Worm (Caenorhabditis elegans) whole organism, L1 larva: ENCODE results near the gene C27H5.2.

ENCODE experiments used
- C16A3.4 ChIP-seq: fragments of 150-350 bp; optimal IDR thresholded peaks from 2 replicates; lab custom pipeline; 2014; ENCODE audit warnings: missing biosample characterization, missing genetic modification characterization
- Y116A8C.19 ChIP-seq: sonication (generic microtip); optimal IDR thresholded peaks from 2 replicates; lab custom pipeline; 2016; ENCODE audit warnings: missing compliant biosample characterization, missing genetic modification characterization, borderline replicate concordance
- aly-2 ChIP-seq: fragments of 150-350 bp; optimal IDR thresholded peaks from 2 replicates; lab custom pipeline; 2014; ENCODE audit warnings: missing biosample characterization, missing genetic modification characterization
- blmp-1 ChIP-seq: fragments of 150-350 bp; optimal IDR thresholded peaks from 2 replicates; lab custom pipeline; 2014; ENCODE audit warnings: missing biosample characterization, missing genetic modification characterization
- ceh-63 ChIP-seq: fragments of 200-800 bp; sonication (Bioruptor generic); optimal IDR thresholded peaks from 2 replicates; lab custom pipeline; 2018; ENCODE audit warnings: mild to moderate bottlenecking, missing genetic modification characterization, missing compliant biosample characterization
- ceh-8 ChIP-seq: fragments of 200-800 bp; sonication (Bioruptor generic); optimal IDR thresholded peaks from 2 replicates; lab custom pipeline; 2018; ENCODE audit warnings: mild to moderate bottlenecking, missing genetic modification characterization, moderate library complexity, missing compliant biosample characterization
- ceh-82 ChIP-seq, 3 experiments: fragments of 150-350 bp in 1 of 3; sonication (generic microtip) in 2 of 3; optimal IDR thresholded peaks; 2 replicates each; lab custom pipeline; 2014 to 2017; ENCODE audit warnings: missing biosample characterization in 3 of 3, missing genetic modification characterization in 3 of 3
- ces-1 ChIP-seq: fragments of 150-350 bp; optimal IDR thresholded peaks from 2 replicates; lab custom pipeline; 2014; ENCODE audit warnings: missing biosample characterization, missing genetic modification reagents, missing genetic modification characterization
- dpl-1 ChIP-seq, 3 experiments: fragments of 150-350 bp in 2 of 3; sonication (generic microtip) in 1 of 3; optimal IDR thresholded peaks; 2 replicates each; lab custom pipeline; 2014 to 2017; ENCODE audit warnings: missing biosample characterization in 3 of 3, missing genetic modification characterization in 3 of 3, missing genetic modification reagents in 3 of 3
- efl-3 ChIP-seq: fragments of 200-800 bp; sonication (Bioruptor generic); optimal IDR thresholded peaks from 2 replicates; lab custom pipeline; 2018; ENCODE audit warnings: mild to moderate bottlenecking, missing genetic modification characterization, missing compliant biosample characterization
- egl-13 ChIP-seq: sonication (generic microtip); optimal IDR thresholded peaks from 2 replicates; lab custom pipeline; 2016; ENCODE audit warnings: missing genotype, missing genetic modification reagents, missing genetic modification characterization, missing compliant biosample characterization
- elt-2 ChIP-seq: sonication (generic microtip); optimal IDR thresholded peaks from 2 replicates; lab custom pipeline; 2016; ENCODE audit warnings: missing genetic modification characterization, mild to moderate bottlenecking, inconsistent platforms, missing compliant biosample characterization, missing genetic modification reagents
- elt-3 ChIP-seq, 6 experiments: fragments of 150-350 bp in 1 of 6; sonication (generic microtip); optimal IDR thresholded peaks; 2 replicates each; lab custom pipeline; 2017 to 2018; ENCODE audit warnings: missing biosample characterization in 6 of 6, missing genetic modification characterization in 6 of 6, inconsistent platforms in 1 of 6
- ets-5 ChIP-seq: fragments of 200-800 bp; sonication (Bioruptor generic); IDR thresholded peaks from 2 replicates; pipeline ENCODE4 v1.3.6; 2022; ENCODE audit warnings: missing genetic modification characterization, missing compliant biosample characterization
- fkh-10 ChIP-seq: sonication (generic microtip); optimal IDR thresholded peaks from 2 replicates; lab custom pipeline; 2017; ENCODE audit warnings: missing biosample characterization, missing genetic modification reagents, missing genetic modification characterization
- fkh-8 ChIP-seq: sonication (generic microtip); optimal IDR thresholded peaks from 2 replicates; lab custom pipeline; 2016; ENCODE audit warnings: mild to moderate bottlenecking, missing genetic modification characterization, missing compliant biosample characterization
- fos-1 ChIP-seq: fragments of 150-350 bp; optimal IDR thresholded peaks from 2 replicates; lab custom pipeline; 2014; ENCODE audit warnings: missing biosample characterization, missing genetic modification characterization
- hlh-17 ChIP-seq: fragments of 200-800 bp; sonication (Bioruptor generic); optimal IDR thresholded peaks from 2 replicates; lab custom pipeline; 2018; ENCODE audit warnings: missing genetic modification characterization, mild to moderate bottlenecking, missing compliant biosample characterization, moderate library complexity, borderline replicate concordance
- isw-1 ChIP-seq: fragments of 200-800 bp; sonication (Bioruptor generic); IDR thresholded peaks from 2 replicates; pipeline ENCODE4 v1.3.6; 2022; ENCODE audit warnings: missing genetic modification characterization, missing compliant biosample characterization
- jun-1 ChIP-seq: fragments of 150-350 bp; optimal IDR thresholded peaks from 2 replicates; lab custom pipeline; 2014; ENCODE audit warnings: missing biosample characterization, missing genetic modification reagents, missing genetic modification characterization
- lin-13 ChIP-seq: fragments of 150-350 bp; optimal IDR thresholded peaks from 2 replicates; lab custom pipeline; 2014; ENCODE audit warnings: missing biosample characterization, missing genetic modification reagents, missing genetic modification characterization
- lin-35 ChIP-seq, 2 experiments: fragments of 150-350 bp; optimal IDR thresholded peaks; 2 replicates each; lab custom pipeline; 2014; ENCODE audit warnings: missing biosample characterization in 2 of 2, missing genetic modification characterization in 2 of 2, missing genetic modification reagents in 2 of 2
- lin-39 ChIP-seq: fragments of 150-350 bp; optimal IDR thresholded peaks from 2 replicates; lab custom pipeline; 2014; ENCODE audit warnings: missing biosample characterization, missing genetic modification reagents, missing genetic modification characterization
- lir-3 ChIP-seq: sonication (generic microtip); optimal IDR thresholded peaks from 2 replicates; lab custom pipeline; 2016; ENCODE audit warnings: mild to moderate bottlenecking, missing genetic modification characterization, moderate library complexity, missing compliant biosample characterization; ENCODE audit not compliant: poor library complexity
- lsy-2 ChIP-seq, 2 experiments: fragments of 150-350 bp; optimal IDR thresholded peaks; 2 replicates each; lab custom pipeline; 2014; ENCODE audit warnings: missing biosample characterization in 2 of 2, missing genetic modification characterization in 2 of 2
- mab-9 ChIP-seq: fragments of 200-800 bp; sonication (Bioruptor generic); IDR thresholded peaks from 2 replicates; pipeline ENCODE4 v1.3.6; 2022; ENCODE audit warnings: missing genetic modification reagents, missing genetic modification characterization, missing compliant biosample characterization
- mdl-1 ChIP-seq, 2 experiments: fragments of 150-350 bp; optimal IDR thresholded peaks; 2 replicates each; lab custom pipeline; 2014 to 2017; ENCODE audit warnings: missing biosample characterization in 2 of 2, missing genetic modification characterization in 2 of 2, inconsistent platforms in 1 of 2
- mef-2 ChIP-seq: fragments of 150-350 bp; optimal IDR thresholded peaks from 2 replicates; lab custom pipeline; 2014; ENCODE audit warnings: missing biosample characterization, missing genetic modification characterization
- nhr-11 ChIP-seq: fragments of 150-350 bp; optimal IDR thresholded peaks from 2 replicates; lab custom pipeline; 2014; ENCODE audit warnings: missing biosample characterization, missing genetic modification characterization
- nhr-12 ChIP-seq: sonication (generic microtip); optimal IDR thresholded peaks from 2 replicates; lab custom pipeline; 2017; ENCODE audit warnings: missing biosample characterization, missing genetic modification characterization
- nhr-19 ChIP-seq: fragments of 200-800 bp; sonication (Bioruptor generic); conservative IDR thresholded peaks from 2 replicates; pipeline ENCODE4 v1.3.6; 2022; ENCODE audit warnings: missing genetic modification characterization, missing compliant biosample characterization
- nhr-20 ChIP-seq: sonication (generic microtip); optimal IDR thresholded peaks from 2 replicates; lab custom pipeline; 2016; ENCODE audit warnings: mild to moderate bottlenecking, missing genetic modification characterization, missing compliant biosample characterization
- nhr-28 ChIP-seq: fragments of 150-350 bp; optimal IDR thresholded peaks from 2 replicates; lab custom pipeline; 2014; ENCODE audit warnings: missing biosample characterization, missing genetic modification characterization
- nhr-71 ChIP-seq: sonication (generic microtip); optimal IDR thresholded peaks from 2 replicates; lab custom pipeline; 2016; ENCODE audit warnings: mild to moderate bottlenecking, missing genetic modification characterization, moderate library complexity, missing compliant biosample characterization
- nhr-76 ChIP-seq: sonication (generic microtip); optimal IDR thresholded peaks from 2 replicates; lab custom pipeline; 2017; ENCODE audit warnings: missing biosample characterization, missing genetic modification characterization
- nhr-77 ChIP-seq: fragments of 150-350 bp; optimal IDR thresholded peaks from 2 replicates; lab custom pipeline; 2014; ENCODE audit warnings: missing biosample characterization, missing genetic modification characterization
- pqm-1 ChIP-seq: sonication (generic microtip); optimal IDR thresholded peaks from 3 replicates; lab custom pipeline; 2017; ENCODE audit warnings: missing biosample characterization, missing genetic modification characterization
- rnt-1 ChIP-seq: sonication (generic microtip); optimal IDR thresholded peaks from 2 replicates; lab custom pipeline; 2016; ENCODE audit warnings: mild to moderate bottlenecking, missing genetic modification characterization, moderate library complexity, missing compliant biosample characterization
- snpc-4 ChIP-seq: fragments of 150-350 bp; optimal IDR thresholded peaks from 2 replicates; lab custom pipeline; 2014; ENCODE audit warnings: missing biosample characterization, missing genetic modification characterization
- snu-23 ChIP-seq: sonication (generic microtip); optimal IDR thresholded peaks from 2 replicates; lab custom pipeline; 2016; ENCODE audit warnings: missing genetic modification characterization, missing compliant biosample characterization
- sptf-1 ChIP-seq: fragments of 150-350 bp; optimal IDR thresholded peaks from 2 replicates; lab custom pipeline; 2014; ENCODE audit warnings: missing biosample characterization, missing genetic modification characterization
- sup-37 ChIP-seq: fragments of 200-800 bp; sonication (Bioruptor generic); optimal IDR thresholded peaks from 2 replicates; lab custom pipeline; 2018; ENCODE audit warnings: mild to moderate bottlenecking, missing genetic modification characterization, missing compliant biosample characterization
- swsn-7 ChIP-seq: sonication (generic microtip); optimal IDR thresholded peaks from 2 replicates; lab custom pipeline; 2016; ENCODE audit warnings: missing genetic modification characterization, missing compliant biosample characterization
- tlp-1 ChIP-seq: fragments of 150-350 bp; optimal IDR thresholded peaks from 2 replicates; lab custom pipeline; 2014; ENCODE audit warnings: missing biosample characterization, missing genetic modification characterization
- unc-62 ChIP-seq: fragments of 150-350 bp; optimal IDR thresholded peaks from 2 replicates; lab custom pipeline; 2014; ENCODE audit warnings: missing biosample characterization, missing genetic modification reagents, missing genetic modification characterization
- unc-98 ChIP-seq: fragments of 200-800 bp; sonication (Bioruptor generic); IDR thresholded peaks from 2 replicates; pipeline ENCODE4 v1.3.6; 2022; ENCODE audit warnings: missing genetic modification characterization, missing compliant biosample characterization
- xbp-1 ChIP-seq: sonication (generic microtip); optimal IDR thresholded peaks from 2 replicates; lab custom pipeline; 2016; ENCODE audit warnings: missing genetic modification characterization, missing compliant biosample characterization
- zag-1 ChIP-seq: fragments of 150-350 bp; optimal IDR thresholded peaks from 2 replicates; lab custom pipeline; 2014; ENCODE audit warnings: missing biosample characterization, missing genetic modification characterization
- zip-4 ChIP-seq: fragments of 200-800 bp; sonication (Bioruptor generic); optimal IDR thresholded peaks from 2 replicates; lab custom pipeline; 2018; ENCODE audit warnings: mild to moderate bottlenecking, missing genetic modification characterization, moderate library complexity, missing compliant biosample characterization
- ztf-11 ChIP-seq, 2 experiments: sonication (generic microtip); optimal IDR thresholded peaks; 2 replicates each; lab custom pipeline; 2016 to 2017; ENCODE audit warnings: missing genetic modification characterization in 2 of 2, missing biosample characterization in 1 of 2, missing compliant biosample characterization in 1 of 2

The C27H5.2 gene

ce11 chrII:7199308-7199707 is 43.9 kb downstream of the C27H5.2 start, which contains the start of gene E04F6.6:
TSS of gene E04F6.6 (minus strand) at chrII:7199565.
- TF ChIP-seq fkh-10 (GFP tag; lab: Kevin White, UChicago) (no peak), elt-3 (tag; optimal IDR thresholded peaks at IDR 0.05; lab: Kevin White, UChicago) (peak in 2 of 6 experiments; percentile 12 to 67), blmp-1 (peak; percentile 34), nhr-20 (tag; lab: Kevin White, UChicago) (peak; percentile 14)

- TF ChIP-seq hlh-17 (no peak), Y116A8C.19 (tag; lab: Kevin White, UChicago) (peak; percentile 15), blmp-1 (peak; percentile 7), nhr-77 (tag; lab: Kevin White, UChicago) (peak; percentile 41), ces-1 (GFP tag; lab: Kevin White, UChicago) (no peak), tlp-1 (tag; lab: Kevin White, UChicago) (no peak), fos-1 (tag; lab: Kevin White, UChicago) (peak; percentile 57), lir-3 (tag; lab: Kevin White, UChicago) (peak; percentile 85), ceh-82 (tag; optimal IDR thresholded peaks at IDR 0.05; lab: Kevin White, UChicago) (peak; percentile 40 to 76 (median 73)), ets-5 (GFP tag; lab: Robert Waterston, UW) (no peak), unc-62 (GFP tag; lab: Kevin White, UChicago) (no peak), C16A3.4 (tag; lab: Kevin White, UChicago) (peak; percentile 73), lin-35 (GFP tag; optimal IDR thresholded peaks at IDR 0.05; lab: Kevin White, UChicago) (peak; percentile 53 to 72), zip-4 (peak; percentile 73), zag-1 (no peak), swsn-7 (tag; lab: Kevin White, UChicago) (peak; percentile 86), egl-13 (tag; lab: Kevin White, UChicago) (peak; percentile 23), ztf-11 (tag; optimal IDR thresholded peaks at IDR 0.05; lab: Kevin White, UChicago) (peak in 1 of 2 experiments; percentile 76), mab-9 (GFP tag; lab: Robert Waterston, UW) (peak; percentile 72), rnt-1 (tag; lab: Kevin White, UChicago) (peak; percentile 89), nhr-71 (tag; lab: Kevin White, UChicago) (peak; percentile 89), jun-1 (tag; lab: Kevin White, UChicago) (peak; percentile 39), isw-1 (GFP tag; lab: Robert Waterston, UW) (peak; percentile 42), xbp-1 (peak; percentile 76), lsy-2 (tag; optimal IDR thresholded peaks at IDR 0.05; lab: Kevin White, UChicago) (peak; percentile 54 to 81), sptf-1 (tag; lab: Kevin White, UChicago) (no peak), aly-2 (tag; lab: Kevin White, UChicago) (peak; percentile 36), mef-2 (peak; percentile 23), efl-3 (GFP tag; lab: Kevin White, UChicago) (peak; percentile 61), ceh-8 (GFP tag; lab: Kevin White, UChicago) (peak; percentile 72), mdl-1 (tag; optimal IDR thresholded peaks at IDR 0.05; lab: Kevin White, UChicago) (peak in 1 of 2 experiments; percentile 77), snu-23 (peak; percentile 82), nhr-76 (tag; lab: Kevin White, UChicago) (peak; percentile 51), pqm-1 (no peak), dpl-1 (GFP tag; optimal IDR thresholded peaks at IDR 0.05; lab: Kevin White, UChicago) (peak; percentile 45 to 59 (median 56)), unc-98 (0 out of 2 replicates have a peak, but pooled peaks have one; percentile 9), nhr-28 (tag; lab: Kevin White, UChicago) (no peak), nhr-12 (tag; lab: Kevin White, UChicago) (no peak), nhr-19 (GFP tag; lab: Robert Waterston, UW) (peak; percentile 93), snpc-4 (tag; lab: Kevin White, UChicago) (peak; percentile 99), elt-2 (tag; lab: Kevin White, UChicago) (peak; percentile 76), sup-37 (GFP tag; lab: Kevin White, UChicago) (peak; percentile 84), lin-39 (tag; lab: Kevin White, UChicago) (peak; percentile 71), ceh-63 (GFP tag; lab: Kevin White, UChicago) (peak; percentile 67), nhr-11 (tag; lab: Kevin White, UChicago) (no peak), lin-13 (GFP tag; lab: Kevin White, UChicago) (peak; percentile 64), fkh-8 (no peak)
Measured at ce11 chrII:7200051-7200599, 44.7 kb downstream of the C27H5.2 start, which contains the start of gene pcrg-1. TSS of gene pcrg-1 (plus strand) at chrII:7200549.
